Fruit fly (Drosophila melanogaster) whole organism, embryonic: ENCODE measurements around the gene Sec13.

Source experiments
- Atf6 ChIP-seq: fragments of 200-800 bp; sonication (Bioruptor generic); IDR thresholded peaks from 2 replicates; pipeline ENCODE4 v1.3.6; 2022; ENCODE audit warnings: missing biosample characterization, missing genetic modification characterization
- CG11085 ChIP-seq: fragments of 200-800 bp; sonication (Bioruptor generic); IDR thresholded peaks from 2 replicates; pipeline ENCODE4 v1.3.6; 2022; ENCODE audit warnings: missing biosample characterization, missing genetic modification characterization
- CG12155 ChIP-seq: fragments of 200-800 bp; sonication (Bioruptor generic); optimal IDR thresholded peaks from 3 replicates; lab custom pipeline; 2016; ENCODE audit warnings: missing biosample characterization, missing genetic modification characterization
- CG12391 ChIP-seq: fragments of 200-800 bp; sonication (Bioruptor generic); optimal IDR thresholded peaks from 3 replicates; lab custom pipeline; 2018; ENCODE audit warnings: missing biosample characterization, mild to moderate bottlenecking, missing genetic modification characterization, moderate library complexity
- CG12659 ChIP-seq: fragments of 200-800 bp; sonication (Bioruptor generic); optimal IDR thresholded peaks from 3 replicates; lab custom pipeline; 2017; ENCODE audit warnings: mild to moderate bottlenecking, missing biosample characterization, missing genetic modification reagents, missing genetic modification characterization
- CG13287 ChIP-seq: fragments of 200-800 bp; sonication (Bioruptor generic); IDR thresholded peaks from 2 replicates; pipeline ENCODE4 v1.3.6; 2022; ENCODE audit warnings: missing biosample characterization, missing genetic modification characterization; ENCODE audit not compliant: partially characterized antibody
- CG15269 ChIP-seq: fragments of 200-800 bp; sonication (Bioruptor generic); optimal IDR thresholded peaks from 2 replicates; lab custom pipeline; 2018; ENCODE audit warnings: missing biosample characterization, mild to moderate bottlenecking, missing genetic modification characterization, moderate library complexity
- CG1529 ChIP-seq: fragments of 200-800 bp; sonication (Bioruptor generic); optimal IDR thresholded peaks from 3 replicates; lab custom pipeline; 2018; ENCODE audit warnings: missing biosample characterization, missing genetic modification characterization
- CG16813 ChIP-seq: fragments of 200-800 bp; sonication (Bioruptor generic); IDR thresholded peaks from 3 replicates; pipeline ENCODE4 v1.3.6; 2022; ENCODE audit warnings: missing biosample characterization, missing genetic modification characterization; ENCODE audit not compliant: partially characterized antibody
- CG17361 ChIP-seq: fragments of 200-800 bp; sonication (Bioruptor generic); IDR thresholded peaks from 3 replicates; pipeline ENCODE4 v1.3.6; 2022; ENCODE audit warnings: missing biosample characterization, missing genetic modification characterization
- CG17612 ChIP-seq: fragments of 200-800 bp; sonication (Bioruptor generic); IDR thresholded peaks from 2 replicates; pipeline ENCODE4 v1.3.6; 2022; ENCODE audit warnings: missing biosample characterization, missing genetic modification characterization
- CG2678 ChIP-seq: fragments of 200-800 bp; sonication (Bioruptor generic); optimal IDR thresholded peaks from 3 replicates; lab custom pipeline; 2019; ENCODE audit warnings: missing biosample characterization, mild to moderate bottlenecking, missing genetic modification characterization, moderate library complexity
- CG31365 ChIP-seq: fragments of 200-800 bp; sonication (Bioruptor generic); optimal IDR thresholded peaks from 2 replicates; lab custom pipeline; 2018; ENCODE audit warnings: missing biosample characterization, mild to moderate bottlenecking, missing genetic modification characterization
- CG31441 ChIP-seq: fragments of 200-800 bp; sonication (Bioruptor generic); IDR thresholded peaks from 2 replicates; pipeline ENCODE4 v1.3.6; 2022; ENCODE audit warnings: missing biosample characterization, missing genetic modification characterization
- CG6175 ChIP-seq: fragments of 200-800 bp; sonication (Bioruptor generic); IDR thresholded peaks from 3 replicates; pipeline ENCODE4 v1.3.6; 2022; ENCODE audit warnings: missing biosample characterization, missing genetic modification characterization
- CG6254 ChIP-seq: fragments of 200-800 bp; sonication (Bioruptor generic); optimal IDR thresholded peaks from 3 replicates; lab custom pipeline; 2017; ENCODE audit warnings: mild to moderate bottlenecking, missing biosample characterization, missing genetic modification reagents, missing genetic modification characterization
- CG6272 ChIP-seq: fragments of 200-800 bp; sonication (Bioruptor generic); IDR thresholded peaks from 2 replicates; pipeline ENCODE4 v1.3.6; 2022; ENCODE audit warnings: missing biosample characterization, missing genetic modification characterization
- CG6654 ChIP-seq: fragments of 200-800 bp; sonication (Bioruptor generic); optimal IDR thresholded peaks from 2 replicates; lab custom pipeline; 2017; ENCODE audit warnings: missing biosample characterization, mild to moderate bottlenecking, missing genetic modification characterization
- CG6854 ChIP-seq: fragments of 200-800 bp; sonication (Bioruptor generic); optimal IDR thresholded peaks from 3 replicates; lab custom pipeline; 2017; ENCODE audit warnings: missing biosample characterization, mild to moderate bottlenecking, missing genetic modification characterization
- CG7745 ChIP-seq: fragments of 200-800 bp; sonication (Bioruptor generic); optimal IDR thresholded peaks from 2 replicates; lab custom pipeline; 2018; ENCODE audit warnings: missing biosample characterization, mild to moderate bottlenecking, missing genetic modification characterization, moderate library complexity
- CG8924 ChIP-seq: fragments of 200-800 bp; optimal IDR thresholded peaks from 3 replicates; lab custom pipeline; 2019; ENCODE audit warnings: missing biosample characterization, mild to moderate bottlenecking, missing genetic modification characterization, moderate library complexity
- CG9215 ChIP-seq: fragments of 200-800 bp; sonication (Bioruptor generic); IDR thresholded peaks from 2 replicates; pipeline ENCODE4 v1.3.6; 2022; ENCODE audit warnings: missing biosample characterization, missing genetic modification characterization
- CrebB ChIP-seq: fragments of 200-800 bp; sonication (Bioruptor generic); optimal IDR thresholded peaks from 3 replicates; lab custom pipeline; 2018; ENCODE audit warnings: missing biosample characterization, mild to moderate bottlenecking, missing genetic modification characterization
- Dip2 ChIP-seq: fragments of 200-800 bp; sonication (Bioruptor generic); IDR thresholded peaks from 2 replicates; pipeline ENCODE4 v1.3.6; 2022; ENCODE audit warnings: missing biosample characterization, missing genetic modification characterization
- Ets97D ChIP-seq: fragments of 200-800 bp; sonication (Bioruptor generic); optimal IDR thresholded peaks from 3 replicates; lab custom pipeline; 2016; ENCODE audit warnings: missing biosample characterization, missing genetic modification characterization
- Fer3 ChIP-seq: fragments of 200-800 bp; sonication (Bioruptor generic); optimal IDR thresholded peaks from 2 replicates; lab custom pipeline; 2018; ENCODE audit warnings: missing biosample characterization, mild to moderate bottlenecking, missing genetic modification characterization, moderate library complexity
- H2.0 ChIP-seq: fragments of 200-800 bp; sonication (Bioruptor generic); IDR thresholded peaks from 2 replicates; pipeline ENCODE4 v1.3.6; 2022; ENCODE audit warnings: missing biosample characterization, missing genetic modification characterization
- HLH3B ChIP-seq: fragments of 200-800 bp; sonication (Bioruptor generic); IDR thresholded peaks from 2 replicates; pipeline ENCODE4 v1.3.6; 2022; ENCODE audit warnings: missing biosample characterization, missing genetic modification characterization
- Jarid2 ChIP-seq: fragments of 200-800 bp; sonication (Bioruptor generic); optimal IDR thresholded peaks from 3 replicates; lab custom pipeline; 2017; ENCODE audit warnings: mild to moderate bottlenecking, missing biosample characterization, missing genetic modification reagents, missing genetic modification characterization
- Six4 ChIP-seq: fragments of 200-800 bp; sonication (Bioruptor generic); optimal IDR thresholded peaks from 2 replicates; lab custom pipeline; 2016; ENCODE audit warnings: missing biosample characterization, missing genetic modification characterization
- Sry-β ChIP-seq: fragments of 200-800 bp; sonication (Bioruptor generic); optimal IDR thresholded peaks from 2 replicates; lab custom pipeline; 2018; ENCODE audit warnings: missing biosample characterization, mild to moderate bottlenecking, missing genetic modification characterization, moderate library complexity
- Sry-δ ChIP-seq: fragments of 200-800 bp; sonication (Bioruptor generic); optimal IDR thresholded peaks from 2 replicates; lab custom pipeline; 2016; ENCODE audit warnings: missing biosample characterization, missing genetic modification characterization
- Taf1 ChIP-seq: fragments of 200-800 bp; sonication (Bioruptor generic); IDR thresholded peaks from 2 replicates; pipeline ENCODE4 v1.3.6; 2022; ENCODE audit warnings: missing biosample characterization, missing genetic modification characterization
- Trl ChIP-seq, 3 experiments: fragments of >200 bp in 2 of 3; fragments of 200-800 bp in 1 of 3; sonication (Bioruptor generic) in 1 of 3; optimal IDR thresholded peaks; 2 replicates in 1 of 3; 3 replicates in 2 of 3; lab custom pipeline; 2016 to 2017; ENCODE audit warnings: missing biosample characterization in 1 of 3, missing genetic modification characterization in 1 of 3
- aop ChIP-seq: fragments of 200-800 bp; sonication (Bioruptor generic); IDR thresholded peaks from 2 replicates; pipeline ENCODE4 v1.3.6; 2022; ENCODE audit warnings: missing biosample characterization, missing genetic modification characterization
- cg ChIP-seq: fragments of 200-800 bp; sonication (Bioruptor generic); optimal IDR thresholded peaks from 3 replicates; lab custom pipeline; 2019; ENCODE audit warnings: missing biosample characterization, mild to moderate bottlenecking, missing genetic modification characterization, moderate library complexity
- chm ChIP-seq: fragments of 200-800 bp; sonication (Bioruptor generic); IDR thresholded peaks from 2 replicates; pipeline ENCODE4 v1.3.6; 2022; ENCODE audit warnings: missing biosample characterization, missing genetic modification characterization
- chn ChIP-seq: fragments of 200-800 bp; sonication (Bioruptor generic); optimal IDR thresholded peaks from 2 replicates; lab custom pipeline; 2016; ENCODE audit warnings: missing biosample characterization, missing genetic modification characterization
- corto ChIP-seq: fragments of 200-800 bp; sonication (Bioruptor generic); optimal IDR thresholded peaks from 2 replicates; lab custom pipeline; 2016; ENCODE audit warnings: missing biosample characterization, mild to moderate bottlenecking, missing genetic modification characterization, moderate library complexity
- danr ChIP-seq: fragments of 200-800 bp; sonication (Bioruptor generic); IDR thresholded peaks from 2 replicates; pipeline ENCODE4 v1.3.6; 2022; ENCODE audit warnings: missing biosample characterization, missing genetic modification characterization
- grau ChIP-seq: fragments of 200-800 bp; optimal IDR thresholded peaks from 3 replicates; lab custom pipeline; 2019; ENCODE audit warnings: missing biosample characterization, mild to moderate bottlenecking, missing genetic modification characterization, moderate library complexity
- gsb-n ChIP-seq: fragments of 200-800 bp; sonication (Bioruptor generic); optimal IDR thresholded peaks from 3 replicates; lab custom pipeline; 2018; ENCODE audit warnings: missing biosample characterization, mild to moderate bottlenecking, missing genetic modification characterization
- kah ChIP-seq: fragments of 200-800 bp; sonication (Bioruptor generic); optimal IDR thresholded peaks from 2 replicates; lab custom pipeline; 2018; ENCODE audit warnings: missing biosample characterization, mild to moderate bottlenecking, missing genetic modification characterization
- lov ChIP-seq, 2 experiments: fragments of 200-800 bp in 1 of 2; fragments of >200 bp in 1 of 2; sonication (Bioruptor generic) in 1 of 2; IDR thresholded peaks in 1 of 2; optimal IDR thresholded peaks in 1 of 2; 2 replicates in 1 of 2; 3 replicates in 1 of 2; pipeline versions ENCODE4 v1.3.6 to Lab custom; 2017 to 2022; ENCODE audit warnings: missing biosample characterization in 1 of 2, missing genetic modification characterization in 1 of 2
- nom ChIP-seq: fragments of 200-800 bp; sonication (Bioruptor generic); optimal IDR thresholded peaks from 2 replicates; lab custom pipeline; 2017; ENCODE audit warnings: missing biosample characterization, missing genetic modification characterization, mild to moderate bottlenecking, moderate library complexity, missing genetic modification reagents
- sna ChIP-seq: fragments of 200-800 bp; sonication (Bioruptor generic); IDR thresholded peaks from 2 replicates; pipeline ENCODE4 v1.3.6; 2022; ENCODE audit warnings: missing biosample characterization, missing genetic modification characterization; ENCODE audit not compliant: partially characterized antibody
- trh ChIP-seq: fragments of 200-800 bp; sonication (Bioruptor generic); optimal IDR thresholded peaks from 2 replicates; lab custom pipeline; 2016; ENCODE audit warnings: missing biosample characterization, missing genetic modification characterization
- vvl ChIP-seq: fragments of 200-800 bp; sonication (Bioruptor generic); IDR thresholded peaks from 2 replicates; pipeline ENCODE4 v1.3.6; 2022; ENCODE audit warnings: missing biosample characterization, missing genetic modification characterization
- zen2 ChIP-seq: fragments of 200-800 bp; sonication (Bioruptor generic); IDR thresholded peaks from 3 replicates; pipeline ENCODE4 v1.3.6; 2022; ENCODE audit warnings: missing biosample characterization, missing genetic modification characterization; ENCODE audit not compliant: partially characterized antibody
- zfh1 ChIP-seq: fragments of 200-800 bp; sonication (Bioruptor generic); IDR thresholded peaks from 3 replicates; pipeline ENCODE4 v1.3.6; 2022; ENCODE audit warnings: missing biosample characterization, missing genetic modification characterization

The Sec13 gene

dm6 chr3R:23314332-23314731, 41.7 kb upstream of the Sec13 start (continued):
- TF ChIP-seq Ets97D (GFP tag; lab: Kevin White, UChicago) (peak; percentile 91), zfh1 (GFP tag; lab: Robert Waterston, UW) (no peak), CG11085 (GFP tag; lab: Robert Waterston, UW) (no peak), kah (peak; percentile 80), CG1529 (GFP tag; lab: Kevin White, UChicago) (no peak), Dip2 (GFP tag; lab: Robert Waterston, UW) (no peak), vvl (GFP tag; lab: Robert Waterston, UW) (peak; percentile 54; the same call in 1 of the 2 replicates), Sry-β (GFP tag; lab: Kevin White, UChicago) (no peak), lov (optimal IDR thresholded peaks at IDR 0.05; lab: Kevin White, UChicago) (no peak), lov (GFP tag; IDR thresholded peaks at IDR 0.05; lab: Robert Waterston, UW) (peak; percentile 55; the same call in 1 of the 3 replicates), trh (GFP tag; lab: Kevin White, UChicago) (no peak), CG17361 (no peak), CG9215 (GFP tag; lab: Robert Waterston, UW) (no peak), H2.0 (GFP tag; lab: Robert Waterston, UW) (no peak), cg (GFP tag; lab: Kevin White, UChicago) (peak; percentile 90), corto (GFP tag; lab: Kevin White, UChicago) (no peak), CG12659 (no peak), nom (GFP tag; lab: Kevin White, UChicago) (peak; percentile 77), zen2 (GFP tag; lab: Robert Waterston, UW) (no peak), CG31365 (tag; lab: Kevin White, UChicago) (peak; percentile 67), CG15269 (tag; lab: Kevin White, UChicago) (peak; percentile 50), CG6254 (GFP tag; lab: Kevin White, UChicago) (peak; percentile 68), aop (GFP tag; lab: Robert Waterston, UW) (peak; percentile 82), CG17612 (GFP tag; lab: Robert Waterston, UW) (no peak), sna (GFP tag; lab: Robert Waterston, UW) (no peak), gsb-n (peak; percentile 25), HLH3B (GFP tag; lab: Robert Waterston, UW) (peak; percentile 48; the same call in 1 of the 2 replicates), CG6854 (GFP tag; lab: Kevin White, UChicago) (no peak), Taf1 (GFP tag; lab: Robert Waterston, UW) (no peak), CG7745 (tag; lab: Kevin White, UChicago) (peak; percentile 40), chm (GFP tag; lab: Robert Waterston, UW) (peak; percentile 74), CG13287 (GFP tag; lab: Robert Waterston, UW) (peak; percentile 25; the same call in 1 of the 2 replicates), grau (tag; lab: Kevin White, UChicago) (peak; percentile 19), chn (no peak), Trl (optimal IDR thresholded peaks at IDR 0.05; lab: Kevin White, UChicago) (peak; percentile 87 to 93), Trl (GFP tag; optimal IDR thresholded peaks at IDR 0.05; lab: Kevin White, UChicago) (peak; percentile 60), Fer3 (peak; percentile 48), CG6654 (GFP tag; lab: Kevin White, UChicago) (no peak), CG8924 (peak; percentile 40), CG6272 (GFP tag; lab: Robert Waterston, UW) (no peak), CG12155 (GFP tag; lab: Kevin White, UChicago) (no peak), danr (GFP tag; lab: Robert Waterston, UW) (no peak; the same call in 1 of the 2 replicates), Atf6 (GFP tag; lab: Robert Waterston, UW) (peak; percentile 51), Jarid2 (peak; percentile 67), Six4 (GFP tag; lab: Kevin White, UChicago) (no peak), CG6175 (GFP tag; lab: Robert Waterston, UW) (no peak), Sry-δ (no peak), CrebB (tag; lab: Kevin White, UChicago) (peak; percentile 68), CG31441 (GFP tag; lab: Robert Waterston, UW) (no peak; the same call in 1 of the 2 replicates), CG12391 (tag; lab: Kevin White, UChicago) (no peak), CG16813 (GFP tag; lab: Robert Waterston, UW) (no peak), CG2678 (tag; lab: Kevin White, UChicago) (peak; percentile 34)
